Fruit fly (Drosophila melanogaster): ENCODE measurements around the gene CG43317.

Gene CG43317

DNA sequence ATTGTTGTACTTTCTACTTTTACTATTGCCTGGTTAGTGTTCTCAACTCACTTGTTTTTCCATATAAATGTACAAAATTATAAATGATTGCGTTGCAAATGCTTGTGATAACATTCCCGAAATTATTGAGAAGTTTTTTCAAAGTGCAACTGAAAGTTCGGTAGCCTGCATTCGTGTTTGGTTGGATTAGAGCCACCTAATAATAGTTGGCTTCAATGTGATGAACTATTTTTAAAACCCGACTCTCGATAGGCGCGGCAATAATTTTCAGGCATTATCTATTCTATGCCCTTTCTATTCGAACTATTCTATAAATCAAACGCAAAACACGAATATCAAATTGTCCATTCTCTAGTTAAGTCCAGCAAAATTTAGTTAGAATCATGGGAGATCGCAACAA lies 46.0 kb downstream of the CG43317 start, which contains the start of gene Uros2:
Gene Uros2, plus strand, starts transcription at position 301 of the 400 bp plus-strand sequence.
- TF ChIP-seq CG12155 (GFP tag; optimal IDR thresholded peaks at IDR 0.05), result no peak

DNA sequence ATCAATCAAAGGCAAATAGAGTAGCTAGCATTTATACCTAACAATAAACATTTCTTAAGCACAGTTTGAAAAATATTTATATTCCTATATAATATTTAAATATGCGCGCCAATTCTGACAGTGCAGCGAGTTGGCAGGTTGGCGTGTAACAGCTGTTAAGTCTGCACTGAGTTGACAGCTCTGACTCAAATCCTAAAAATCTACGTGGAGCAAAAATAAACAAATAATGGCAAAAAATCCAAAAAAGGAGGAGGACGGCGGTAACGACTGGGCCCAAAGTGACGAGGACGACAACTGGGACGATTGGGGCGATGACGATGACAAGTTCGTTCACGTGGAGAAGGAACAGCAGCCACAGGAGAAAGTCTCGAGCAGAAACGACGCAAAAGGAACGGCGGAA lies 47.7 kb downstream of the CG43317 start, which contains the start of gene CG9590:
Gene CG9590, plus strand, starts transcription at position 166 of the 400 bp plus-strand sequence.
- TF ChIP-seq CG15696 (tag; optimal IDR thresholded peaks at IDR 0.05) (no peak), CG16779 (GFP tag; IDR thresholded peaks at IDR 0.05) (no peak), unpg (GFP tag; optimal IDR thresholded peaks at IDR 0.05) (no peak), prd (optimal IDR thresholded peaks at IDR 0.05) (no peak), prd (GFP tag; IDR thresholded peaks at IDR 0.05) (no peak), CG7271 (tag; optimal IDR thresholded peaks at IDR 0.05) (no peak), CkIIα-i1 (GFP tag; IDR thresholded peaks at IDR 0.05) (no peak), BEAF-32 (GFP tag; optimal IDR thresholded peaks at IDR 0.05) (peak; percentile 8), CG7987 (GFP tag; optimal IDR thresholded peaks at IDR 0.05) (no peak), trem (tag; optimal IDR thresholded peaks at IDR 0.05) (peak; percentile 99), MBD-R2 (GFP tag; IDR thresholded peaks at IDR 0.05) (peak; percentile 87), Myb (GFP tag; optimal IDR thresholded peaks at IDR 0.05) (no peak), CG8281 (tag; optimal IDR thresholded peaks at IDR 0.05) (no peak), CG10147 (GFP tag; optimal IDR thresholded peaks at IDR 0.05) (no peak), CoRest (tag; optimal IDR thresholded peaks at IDR 0.05) (no peak), jigr1 (GFP tag; IDR thresholded peaks at IDR 0.05) (no peak), amos (GFP tag; IDR thresholded peaks at IDR 0.05; ENCODE audit: partially characterized antibody) (peak; percentile 9; the same call in 1 of the 2 replicates), disco-r (GFP tag; optimal IDR thresholded peaks at IDR 0.05) (no peak), HHEX (GFP tag; optimal IDR thresholded peaks at IDR 0.05) (no peak), Ssrp (tag; optimal IDR thresholded peaks at IDR 0.05) (no peak), Ets65A (GFP tag) (no peak), CG4617 (GFP tag; optimal IDR thresholded peaks at IDR 0.05; ENCODE audit: borderline replicate concordance) (peak; percentile 19), br (optimal IDR thresholded peaks at IDR 0.05) (no peak), crp (GFP tag; optimal IDR thresholded peaks at IDR 0.05) (peak; percentile 61 to 92), CG10959 (GFP tag; IDR thresholded peaks at IDR 0.05) (no peak), sisA (GFP tag; IDR thresholded peaks at IDR 0.05) (no peak), CG33213 (GFP tag; optimal IDR thresholded peaks at IDR 0.05) (no peak), CG3163 (GFP tag; optimal IDR thresholded peaks at IDR 0.05) (no peak), rib (GFP tag; IDR thresholded peaks at IDR 0.05) (no peak), CG1603 (tag; optimal IDR thresholded peaks at IDR 0.05) (peak; percentile 18), en (GFP tag; optimal IDR thresholded peaks at IDR 0.05) (no peak), CG17361 (GFP tag; IDR thresholded peaks at IDR 0.05) (no peak), Dp (GFP tag; optimal IDR thresholded peaks at IDR 0.05) (peak; percentile 89), CG18599 (GFP tag; optimal IDR thresholded peaks at IDR 0.05) (no peak), CG14014 (GFP tag; IDR thresholded peaks at IDR 0.05) (no peak), stwl (tag; optimal IDR thresholded peaks at IDR 0.05) (peak; percentile 43), H2.0 (GFP tag; IDR thresholded peaks at IDR 0.05) (no peak), sug (tag; optimal IDR thresholded peaks at IDR 0.05) (no peak), fu2 (GFP tag; optimal IDR thresholded peaks at IDR 0.05) (no peak), Xbp1 (GFP tag; optimal IDR thresholded peaks at IDR 0.05) (peak; percentile 38), CG7556 (GFP tag; optimal IDR thresholded peaks at IDR 0.05) (no peak), CG11093 (GFP tag; IDR thresholded peaks at IDR 0.05) (no peak), lola (GFP tag; optimal IDR thresholded peaks at IDR 0.05) (no peak), pita (GFP tag; optimal IDR thresholded peaks at IDR 0.05) (no peak), YL-1 (GFP tag; optimal IDR thresholded peaks at IDR 0.05) (peak; percentile 54), exex (tag; optimal IDR thresholded peaks at IDR 0.05) (no peak), Dip3 (GFP tag; optimal IDR thresholded peaks at IDR 0.05) (no peak), CG16863 (GFP tag; optimal IDR thresholded peaks at IDR 0.05) (no peak)

Data from whole organism, embryonic.